Fruit fly (Drosophila melanogaster) whole organism, wandering third instar larva: ENCODE measurements around the gene nmo.

Experiments
- Abd-B ChIP-seq: fragments of >200 bp; optimal IDR thresholded peaks from 2 replicates; lab custom pipeline; 2017; ENCODE audit warnings: missing biosample characterization, missing genetic modification characterization
- CG32264 ChIP-seq: fragments of 200-800 bp; sonication (Bioruptor generic); optimal IDR thresholded peaks from 2 replicates; lab custom pipeline; 2016; ENCODE audit warnings: missing biosample characterization, missing genetic modification characterization
- HLH106 ChIP-seq: fragments of 200-800 bp; optimal IDR thresholded peaks from 3 replicates; lab custom pipeline; 2019; ENCODE audit warnings: missing biosample characterization, mild to moderate bottlenecking, missing genetic modification characterization, moderate library complexity
- Hnf4 ChIP-seq: fragments of 200-800 bp; sonication (Bioruptor generic); optimal IDR thresholded peaks from 2 replicates; lab custom pipeline; 2016; ENCODE audit warnings: missing biosample characterization, mild to moderate bottlenecking, missing genetic modification characterization
- Hr83 ChIP-seq: fragments of 200-300 bp; sonication (Bioruptor generic); optimal IDR thresholded peaks from 2 replicates; lab custom pipeline; 2016; ENCODE audit warnings: missing biosample characterization, mild to moderate bottlenecking, missing genetic modification characterization, moderate library complexity; ENCODE audit not compliant: poor library complexity, severe bottlenecking
- N ChIP-seq: fragments of >200 bp; optimal IDR thresholded peaks from 2 replicates; lab custom pipeline; 2018; ENCODE audit warnings: missing biosample characterization, missing external identifiers, missing genetic modification characterization
- OdsH ChIP-seq: fragments of 200-800 bp; sonication (Bioruptor generic); optimal IDR thresholded peaks from 2 replicates; lab custom pipeline; 2016; ENCODE audit warnings: missing biosample characterization, mild to moderate bottlenecking, missing genetic modification characterization
- Sp1 ChIP-seq: fragments of 200-800 bp; sonication (Bioruptor generic); optimal IDR thresholded peaks from 3 replicates; lab custom pipeline; 2019; ENCODE audit warnings: missing biosample characterization, mild to moderate bottlenecking, missing genetic modification characterization, moderate library complexity
- br ChIP-seq: fragments of 200-800 bp; sonication (Bioruptor generic); optimal IDR thresholded peaks from 2 replicates; lab custom pipeline; 2016; ENCODE audit warnings: missing biosample characterization, missing genetic modification characterization
- foxo ChIP-seq, 2 experiments: fragments of 200-800 bp; sonication (Bioruptor generic); optimal IDR thresholded peaks; 2 replicates in 1 of 2; 3 replicates in 1 of 2; lab custom pipeline; 2016 to 2017; ENCODE audit warnings: missing biosample characterization in 2 of 2, missing genetic modification characterization in 2 of 2
- psq ChIP-seq: fragments of 200-800 bp; sonication (Bioruptor generic); optimal IDR thresholded peaks from 3 replicates; lab custom pipeline; 2017; ENCODE audit warnings: missing biosample characterization, mild to moderate bottlenecking, missing genetic modification characterization, moderate library complexity

dm6 chr3L:8080790-8081189, 101.9 kb downstream of the nmo start:
- TF ChIP-seq Abd-B (GFP tag; lab: Kevin White, UChicago) (no peak), N (no peak), HLH106 (tag; lab: Kevin White, UChicago) (no peak), CG32264 (GFP tag; lab: Kevin White, UChicago) (no peak), OdsH (GFP tag; lab: Kevin White, UChicago) (no peak), Hnf4 (GFP tag; lab: Kevin White, UChicago) (no peak), psq (GFP tag; lab: Kevin White, UChicago) (no peak), Hr83 (GFP tag; lab: Kevin White, UChicago) (no peak), foxo (GFP tag; optimal IDR thresholded peaks at IDR 0.05; lab: Kevin White, UChicago) (no peak), Sp1 (GFP tag; lab: Kevin White, UChicago) (no peak), br (no peak)
